Worm (Caenorhabditis elegans): ENCODE data around the gene Y62H9A.11.

DNA sequence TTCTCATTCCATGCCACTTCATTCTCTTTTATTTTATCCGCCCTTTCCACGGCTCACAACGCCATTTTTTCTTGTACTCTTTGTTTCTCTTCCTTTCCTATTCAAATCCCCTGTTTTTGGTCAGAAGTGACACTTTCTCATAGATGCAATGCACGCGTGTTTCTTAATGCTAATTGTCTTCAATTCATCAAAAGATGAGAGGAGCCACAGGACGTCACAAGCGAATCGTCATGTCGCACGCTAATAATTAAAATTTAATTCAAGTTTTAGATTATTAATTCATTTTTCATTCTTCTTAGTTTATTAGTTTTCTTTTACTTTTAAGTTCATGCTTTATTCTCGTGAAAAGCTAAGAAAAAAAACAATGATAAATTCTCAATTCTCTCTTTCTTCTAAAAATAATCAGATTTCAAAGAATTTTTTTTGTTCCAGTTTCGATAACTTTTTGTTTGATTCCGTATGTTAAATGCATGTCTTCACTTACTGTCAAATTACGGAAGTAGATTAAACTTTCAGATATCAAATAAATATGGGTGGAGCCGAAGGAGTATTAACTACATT, 13.6 kb upstream of the Y62H9A.11 start, which contains the start of gene Y62H9A.14:
- TF ChIP-seq gmeb-1 (tag; optimal IDR thresholded peaks at IDR 0.05), result no peak
- TF ChIP-seq nhr-77 (tag; optimal IDR thresholded peaks at IDR 0.05), result no peak
- TF ChIP-seq alr-1 (tag; optimal IDR thresholded peaks at IDR 0.05), result no peak
- TF ChIP-seq nhr-11 (tag; optimal IDR thresholded peaks at IDR 0.05), result no peak
- TF ChIP-seq skn-1 (tag; optimal IDR thresholded peaks at IDR 0.05), result no peak
- no peak for TF ChIP-seq nhr-21 (tag; optimal IDR thresholded peaks at IDR 0.05)
- TF ChIP-seq nhr-23 (tag; optimal IDR thresholded peaks at IDR 0.05), result no peak

All from whole organism, L2 larva.